Worm (Caenorhabditis elegans): Measurements from ENCODE around the gene F08B12.11.

DNA sequence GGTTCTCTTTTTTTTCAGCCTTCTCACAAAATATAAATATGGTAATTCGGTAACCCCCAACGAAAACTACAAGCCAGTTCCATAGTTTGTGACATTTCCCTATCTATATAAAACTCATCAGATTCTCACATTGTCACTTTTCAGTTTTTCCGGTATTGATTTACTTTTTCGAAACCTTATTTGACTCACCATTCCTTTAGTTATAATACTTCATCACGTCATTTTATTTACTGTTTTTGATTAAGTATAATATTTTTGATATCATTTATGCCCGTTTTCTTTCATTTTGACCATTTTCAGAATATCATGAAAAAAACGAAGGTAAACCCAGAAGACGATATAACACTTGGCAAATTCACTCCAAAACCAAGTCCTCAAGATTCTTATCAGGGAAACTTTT is 33.0 kb upstream of the F08B12.11 start, which contains the start of gene pgp-3:
- TF ChIP-seq ham-2 (GFP tag; optimal IDR thresholded peaks at IDR 0.05) (no peak), ztf-11 (tag; optimal IDR thresholded peaks at IDR 0.05) (no peak), unc-62 (GFP tag; optimal IDR thresholded peaks at IDR 0.05) (no peak), nhr-76 (tag; optimal IDR thresholded peaks at IDR 0.05) (no peak), M03D4.4 (tag; optimal IDR thresholded peaks at IDR 0.05) (no peak), nhr-12 (tag; optimal IDR thresholded peaks at IDR 0.05) (no peak), nhr-2 (tag; optimal IDR thresholded peaks at IDR 0.05) (no peak), mep-1 (tag; optimal IDR thresholded peaks at IDR 0.05) (no peak), elt-1 (tag; optimal IDR thresholded peaks at IDR 0.05; ENCODE audit: borderline replicate concordance, insufficient read depth) (no peak), lin-13 (tag; optimal IDR thresholded peaks at IDR 0.05) (no peak), sptf-1 (tag; optimal IDR thresholded peaks at IDR 0.05) (no peak)
